Worm (Caenorhabditis elegans) whole organism, L1 larva: ENCODE measurements around the gene ZK897.10.

ENCODE experiments used
- ama-1 ChIP-seq: fragments of 150-350 bp; optimal IDR thresholded peaks from 2 replicates; lab custom pipeline; 2014
- lin-39 ChIP-seq: fragments of 150-350 bp; optimal IDR thresholded peaks from 2 replicates; lab custom pipeline; 2014; ENCODE audit warnings: missing biosample characterization, missing genetic modification reagents, missing genetic modification characterization
- unc-62 ChIP-seq: fragments of 150-350 bp; optimal IDR thresholded peaks from 2 replicates; lab custom pipeline; 2014; ENCODE audit warnings: missing biosample characterization, missing genetic modification reagents, missing genetic modification characterization

DNA sequence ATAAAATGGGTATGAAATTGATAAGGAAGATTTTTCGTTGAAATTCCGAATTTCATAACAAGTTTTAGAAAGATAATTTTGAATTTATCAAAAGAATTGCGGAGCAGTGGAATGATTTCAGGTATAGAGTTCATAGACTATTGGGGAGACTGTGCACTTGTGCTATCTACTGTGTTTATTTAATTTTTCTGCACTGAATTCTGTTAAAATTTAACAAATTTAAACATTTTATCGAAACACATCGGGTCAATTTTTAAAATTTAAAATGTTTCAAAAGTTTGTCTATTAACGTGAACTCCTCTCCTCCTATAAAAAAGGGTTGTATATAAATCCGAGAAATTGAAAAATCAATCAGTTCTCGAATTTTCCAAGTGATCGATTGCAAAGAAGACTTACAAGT is 47.6 kb upstream of the ZK897.10 start, which contains the start of gene C27D8.1:
- TF ChIP-seq ama-1 (lab: Kevin White, UChicago): no peak
- no peak for TF ChIP-seq unc-62
- TF ChIP-seq lin-39 (tag; lab: Kevin White, UChicago): no peak
